Fruit fly (Drosophila melanogaster) whole organism, wandering third instar larva: ENCODE results near the gene CG13026.

Experiments
- Abd-B ChIP-seq: fragments of >200 bp; optimal IDR thresholded peaks from 2 replicates; lab custom pipeline; 2017; ENCODE audit warnings: missing biosample characterization, missing genetic modification characterization
- CG9705 ChIP-seq: fragments of 200-800 bp; sonication (Bioruptor generic); optimal IDR thresholded peaks from 2 replicates; lab custom pipeline; 2018; ENCODE audit warnings: missing biosample characterization, mild to moderate bottlenecking, missing genetic modification characterization
- Hr78 ChIP-seq: fragments of >200 bp; optimal IDR thresholded peaks from 2 replicates; lab custom pipeline; 2017; ENCODE audit warnings: missing biosample characterization, missing genetic modification characterization
- Jra ChIP-seq: sonication (Bioruptor generic); optimal IDR thresholded peaks from 2 replicates; lab custom pipeline; 2016; ENCODE audit warnings: missing biosample characterization, missing genetic modification characterization
- Mio ChIP-seq: sonication (Bioruptor generic); optimal IDR thresholded peaks from 2 replicates; lab custom pipeline; 2016; ENCODE audit warnings: missing biosample characterization, missing genetic modification characterization
- h ChIP-seq: fragments of 200-800 bp; sonication (Bioruptor generic); optimal IDR thresholded peaks from 3 replicates; lab custom pipeline; 2016; ENCODE audit warnings: missing biosample characterization, mild to moderate bottlenecking, missing genetic modification characterization
- jim ChIP-seq: fragments of 175-275, 200-325 bp; sonication (Bioruptor generic); optimal IDR thresholded peaks from 2 replicates; lab custom pipeline; 2016; ENCODE audit warnings: missing biosample characterization, mild to moderate bottlenecking, missing genetic modification characterization
- lola ChIP-seq: fragments of >200 bp; optimal IDR thresholded peaks from 2 replicates; lab custom pipeline; 2017; ENCODE audit warnings: missing biosample characterization, missing genetic modification characterization
- psq ChIP-seq: fragments of 200-800 bp; sonication (Bioruptor generic); optimal IDR thresholded peaks from 3 replicates; lab custom pipeline; 2017; ENCODE audit warnings: missing biosample characterization, mild to moderate bottlenecking, missing genetic modification characterization, moderate library complexity
- rgr ChIP-seq: fragments of 200-800 bp; sonication (Bioruptor generic); optimal IDR thresholded peaks from 3 replicates; lab custom pipeline; 2016; ENCODE audit warnings: missing biosample characterization, mild to moderate bottlenecking, missing genetic modification characterization
- sage ChIP-seq: fragments of 200-800 bp; sonication (Bioruptor generic); optimal IDR thresholded peaks from 2 replicates; lab custom pipeline; 2016; ENCODE audit warnings: missing biosample characterization, mild to moderate bottlenecking, missing genetic modification characterization
- usp ChIP-seq: fragments of >200 bp; optimal IDR thresholded peaks from 2 replicates; lab custom pipeline; 2017; ENCODE audit warnings: missing biosample characterization, missing genetic modification characterization

- TF ChIP-seq Jra (GFP tag; lab: Kevin White, UChicago) (no peak), Mio (no peak), usp (GFP tag; lab: Kevin White, UChicago) (no peak), sage (GFP tag; lab: Kevin White, UChicago) (no peak), Abd-B (GFP tag; lab: Kevin White, UChicago) (no peak), h (GFP tag; lab: Kevin White, UChicago) (no peak), Hr78 (GFP tag; lab: Kevin White, UChicago) (no peak), jim (no peak), rgr (no peak), psq (GFP tag; lab: Kevin White, UChicago) (no peak), CG9705 (GFP tag; lab: Kevin White, UChicago) (no peak), lola (GFP tag; lab: Kevin White, UChicago) (no peak)
Measured at dm6 chr3L:16746586-16747383, 20.8 kb upstream of the CG13026 start.
